Fruit fly (Drosophila melanogaster) whole organism, embryonic: ENCODE measurements around the gene cype.

ENCODE experiments used
- ATbp ChIP-seq: fragments of 200-800 bp; sonication (Bioruptor generic); optimal IDR thresholded peaks from 2 replicates; lab custom pipeline; 2017; ENCODE audit warnings: missing biosample characterization, mild to moderate bottlenecking, missing genetic modification characterization, missing genetic modification reagents
- Blimp-1 ChIP-seq: fragments of 200-800 bp; sonication (Bioruptor generic); optimal IDR thresholded peaks from 3 replicates; lab custom pipeline; 2018; ENCODE audit warnings: missing biosample characterization, missing genetic modification characterization, mild to moderate bottlenecking, moderate library complexity, missing genetic modification reagents
- CG10959 ChIP-seq: fragments of 200-800 bp; sonication (Bioruptor generic); IDR thresholded peaks from 2 replicates; pipeline ENCODE4 v1.3.6; 2022; ENCODE audit warnings: missing biosample characterization, missing genetic modification characterization
- CG14860 ChIP-seq: fragments of 200-800 bp; sonication (Bioruptor generic); IDR thresholded peaks from 3 replicates; pipeline ENCODE4 v1.3.6; 2022; ENCODE audit warnings: missing biosample characterization, missing genetic modification characterization; ENCODE audit not compliant: partially characterized antibody
- CG18476 ChIP-seq: fragments of 200-800 bp; sonication (Bioruptor generic); optimal IDR thresholded peaks from 2 replicates; lab custom pipeline; 2016; ENCODE audit warnings: missing biosample characterization, mild to moderate bottlenecking, missing genetic modification characterization
- CG18619 ChIP-seq: fragments of 200-800 bp; sonication (Bioruptor generic); optimal IDR thresholded peaks from 3 replicates; lab custom pipeline; 2017; ENCODE audit warnings: missing biosample characterization, mild to moderate bottlenecking, missing genetic modification characterization
- CG2889 ChIP-seq: fragments of 200-800 bp; sonication (Bioruptor generic); IDR thresholded peaks from 3 replicates; pipeline ENCODE4 v1.3.6; 2022; ENCODE audit warnings: missing biosample characterization, missing genetic modification characterization
- CG5180 ChIP-seq: fragments of 200-800 bp; sonication (Bioruptor generic); optimal IDR thresholded peaks from 3 replicates; lab custom pipeline; 2017; ENCODE audit warnings: missing biosample characterization, missing genetic modification characterization, mild to moderate bottlenecking, moderate library complexity, missing genetic modification reagents
- CG6175 ChIP-seq: fragments of 200-800 bp; sonication (Bioruptor generic); IDR thresholded peaks from 3 replicates; pipeline ENCODE4 v1.3.6; 2022; ENCODE audit warnings: missing biosample characterization, missing genetic modification characterization
- CG7357 ChIP-seq: fragments of 200-800 bp; sonication (Bioruptor generic); IDR thresholded peaks from 3 replicates; pipeline ENCODE4 v1.3.6; 2022; ENCODE audit warnings: missing biosample characterization, missing genetic modification characterization
- CG7372 ChIP-seq: fragments of 200-800 bp; sonication (Bioruptor generic); IDR thresholded peaks from 2 replicates; pipeline ENCODE4 v1.3.6; 2022; ENCODE audit warnings: missing biosample characterization, missing genetic modification characterization
- CG8089 ChIP-seq: fragments of 200-800 bp; sonication (Bioruptor generic); optimal IDR thresholded peaks from 3 replicates; lab custom pipeline; 2016; ENCODE audit warnings: missing biosample characterization, missing genetic modification characterization
- CG8359 ChIP-seq: fragments of 200-800 bp; sonication (Bioruptor generic); optimal IDR thresholded peaks from 2 replicates; lab custom pipeline; 2017; ENCODE audit warnings: missing biosample characterization, mild to moderate bottlenecking, missing genetic modification characterization, borderline replicate concordance
- CG8388 ChIP-seq: fragments of 200-800 bp; sonication (Bioruptor generic); optimal IDR thresholded peaks from 2 replicates; lab custom pipeline; 2019; ENCODE audit warnings: missing biosample characterization, mild to moderate bottlenecking, missing genetic modification characterization, moderate library complexity
- CG8478 ChIP-seq: fragments of >200 bp; optimal IDR thresholded peaks from 2 replicates; lab custom pipeline; 2018
- CoRest ChIP-seq: fragments of 200-800 bp; sonication (Bioruptor generic); optimal IDR thresholded peaks from 3 replicates; lab custom pipeline; 2018; ENCODE audit warnings: missing biosample characterization, mild to moderate bottlenecking, missing genetic modification characterization, moderate library complexity
- Dip3 ChIP-seq: fragments of 200-800 bp; sonication (Bioruptor generic); optimal IDR thresholded peaks from 3 replicates; lab custom pipeline; 2016; ENCODE audit warnings: missing biosample characterization, missing genetic modification characterization
- HLH3B ChIP-seq: fragments of 200-800 bp; sonication (Bioruptor generic); IDR thresholded peaks from 2 replicates; pipeline ENCODE4 v1.3.6; 2022; ENCODE audit warnings: missing biosample characterization, missing genetic modification characterization
- Hr78 ChIP-seq, 2 experiments: fragments of 200-800 bp in 1 of 2; fragments of >200 bp in 1 of 2; sonication (Bioruptor generic) in 1 of 2; optimal IDR thresholded peaks; 2 replicates each; lab custom pipeline; 2017 to 2019; ENCODE audit warnings: missing biosample characterization in 2 of 2, missing genetic modification characterization in 2 of 2, mild to moderate bottlenecking in 1 of 2, moderate library complexity in 1 of 2
- Med ChIP-seq: fragments of 200-800 bp; sonication (Bioruptor generic); peaks from one replicate; lab custom pipeline; 2016; ENCODE audit warnings: missing biosample characterization, missing genetic modification characterization, mild to moderate bottlenecking, inconsistent platforms, moderate library complexity
- Pdp1 ChIP-seq, 2 experiments: fragments of 200-800 bp; sonication (Bioruptor generic); optimal IDR thresholded peaks; 3 replicates each; lab custom pipeline; 2016; ENCODE audit warnings: missing biosample characterization in 2 of 2, missing genetic modification characterization in 2 of 2, mild to moderate bottlenecking in 1 of 2, moderate library complexity in 1 of 2
- Side ChIP-seq: fragments of 200-800 bp; sonication (Bioruptor generic); optimal IDR thresholded peaks from 2 replicates; lab custom pipeline; 2016; ENCODE audit warnings: missing biosample characterization, missing genetic modification characterization
- Six4 ChIP-seq: fragments of 200-800 bp; sonication (Bioruptor generic); optimal IDR thresholded peaks from 2 replicates; lab custom pipeline; 2016; ENCODE audit warnings: missing biosample characterization, missing genetic modification characterization
- YL-1 ChIP-seq: fragments of 200-800 bp; sonication (Bioruptor generic); optimal IDR thresholded peaks from 3 replicates; lab custom pipeline; 2017; ENCODE audit warnings: missing biosample characterization, mild to moderate bottlenecking, missing genetic modification characterization
- br ChIP-seq: fragments of >200 bp; optimal IDR thresholded peaks from 2 replicates; lab custom pipeline; 2017
- cg ChIP-seq: fragments of 200-800 bp; sonication (Bioruptor generic); optimal IDR thresholded peaks from 3 replicates; lab custom pipeline; 2019; ENCODE audit warnings: missing biosample characterization, mild to moderate bottlenecking, missing genetic modification characterization, moderate library complexity
- corto ChIP-seq: fragments of 200-800 bp; sonication (Bioruptor generic); optimal IDR thresholded peaks from 2 replicates; lab custom pipeline; 2016; ENCODE audit warnings: missing biosample characterization, mild to moderate bottlenecking, missing genetic modification characterization, moderate library complexity
- fd64A ChIP-seq: fragments of 200-800 bp; sonication (Bioruptor generic); optimal IDR thresholded peaks from 3 replicates; lab custom pipeline; 2018; ENCODE audit warnings: missing biosample characterization, mild to moderate bottlenecking, missing genetic modification characterization
- hb ChIP-seq: fragments of 200-800 bp; sonication (Bioruptor generic); IDR thresholded peaks from 3 replicates; pipeline ENCODE4 v1.3.6; 2022; ENCODE audit warnings: missing biosample characterization, missing genetic modification characterization; ENCODE audit not compliant: partially characterized antibody
- hkb ChIP-seq, 2 experiments: fragments of 200-800 bp in 1 of 2; fragments of >200 bp in 1 of 2; sonication (Bioruptor generic) in 1 of 2; IDR thresholded peaks in 1 of 2; optimal IDR thresholded peaks in 1 of 2; 2 replicates each; pipeline versions ENCODE4 v1.3.6 to Lab custom; 2017 to 2022; ENCODE audit warnings: missing biosample characterization in 1 of 2, missing genetic modification characterization in 1 of 2
- lbe ChIP-seq: fragments of 200-800 bp; sonication (Bioruptor generic); optimal IDR thresholded peaks from 2 replicates; lab custom pipeline; 2016; ENCODE audit warnings: missing biosample characterization, mild to moderate bottlenecking, missing genetic modification characterization
- nom ChIP-seq: fragments of 200-800 bp; sonication (Bioruptor generic); optimal IDR thresholded peaks from 2 replicates; lab custom pipeline; 2017; ENCODE audit warnings: missing biosample characterization, missing genetic modification characterization, mild to moderate bottlenecking, moderate library complexity, missing genetic modification reagents
- onecut ChIP-seq: fragments of 200-800 bp; sonication (Bioruptor generic); IDR thresholded peaks from 2 replicates; pipeline ENCODE4 v1.3.6; 2022; ENCODE audit warnings: missing biosample characterization, missing genetic modification characterization
- repo ChIP-seq: fragments of 200-800 bp; sonication (Bioruptor generic); optimal IDR thresholded peaks from 2 replicates; lab custom pipeline; 2016; ENCODE audit warnings: missing biosample characterization, missing genetic modification characterization
- sens ChIP-seq: fragments of 200-800 bp; sonication (Bioruptor generic); peaks from one replicate; lab custom pipeline; 2016; ENCODE audit warnings: missing biosample characterization, missing genetic modification characterization
- sima ChIP-seq: fragments of 200-800 bp; sonication (Bioruptor generic); optimal IDR thresholded peaks from 2 replicates; lab custom pipeline; 2016; ENCODE audit warnings: missing biosample characterization, missing genetic modification characterization
- tio ChIP-seq: fragments of 200-800 bp; sonication (Bioruptor generic); optimal IDR thresholded peaks from 2 replicates; lab custom pipeline; 2017; ENCODE audit warnings: missing biosample characterization, missing genetic modification characterization, inconsistent platforms

cype gene

dm6 chr2L:5292977-5293513 is 34.0 kb upstream of the cype start (continued):
- TF ChIP-seq ATbp (GFP tag; lab: Kevin White, UChicago) (peak; percentile 71), Dip3 (GFP tag; lab: Kevin White, UChicago) (no peak), CG8388 (GFP tag; lab: Kevin White, UChicago) (peak; percentile 85)

dm6 chr2L:5294392-5295244 is 32.4 kb upstream of the cype start:
- TF ChIP-seq HLH3B (GFP tag; lab: Robert Waterston, UW): no peak
- TF ChIP-seq repo (GFP tag; lab: Kevin White, UChicago): no peak
- TF ChIP-seq fd64A: no peak
- TF ChIP-seq YL-1: no peak
- TF ChIP-seq sima: no peak
- TF ChIP-seq nom: peak; percentile 76
- peak; percentile 21 for TF ChIP-seq hkb (optimal IDR thresholded peaks at IDR 0.05; lab: Kevin White, UChicago)
- no peak for TF ChIP-seq hkb (GFP tag; IDR thresholded peaks at IDR 0.05; lab: Robert Waterston, UW)
- peak; percentile 8 for TF ChIP-seq Blimp-1 (GFP tag; lab: Kevin White, UChicago)
- TF ChIP-seq CG2889: no peak
- no peak for TF ChIP-seq CoRest (tag; lab: Kevin White, UChicago)
- no peak for TF ChIP-seq CG7357 (GFP tag; lab: Robert Waterston, UW)
- no peak for TF ChIP-seq CG8089
- peak; percentile 26 for TF ChIP-seq corto (GFP tag; lab: Kevin White, UChicago)
- peak; percentile 10 for TF ChIP-seq cg (GFP tag; lab: Kevin White, UChicago)
- TF ChIP-seq onecut (GFP tag; lab: Robert Waterston, UW): no peak
- no peak for TF ChIP-seq CG6175 (GFP tag; lab: Robert Waterston, UW)
- TF ChIP-seq Hr78 (GFP tag; optimal IDR thresholded peaks at IDR 0.05; lab: Kevin White, UChicago): peak in 1 of 2 experiments; percentile 48

dm6 chr2L:5295245-5295572 is 31.8 kb upstream of the cype start:
- peak; percentile 39 for TF ChIP-seq CG5180 (GFP tag; lab: Kevin White, UChicago)
- TF ChIP-seq Side (GFP tag; lab: Kevin White, UChicago): no peak
- TF ChIP-seq lbe (GFP tag; lab: Kevin White, UChicago): peak; percentile 59
- peak; percentile 2 for TF ChIP-seq Med (GFP tag; lab: Kevin White, UChicago)
- TF ChIP-seq br: no peak
- no peak for TF ChIP-seq CG14860 (GFP tag; lab: Robert Waterston, UW)
- peak; percentile 54 for TF ChIP-seq CG18476 (GFP tag; lab: Kevin White, UChicago)
- TF ChIP-seq CG8478: no peak
- TF ChIP-seq CG2889: no peak
- TF ChIP-seq tio (GFP tag; lab: Kevin White, UChicago): no peak
- peak; percentile 26 for TF ChIP-seq CG8359 (GFP tag; lab: Kevin White, UChicago)
- TF ChIP-seq Pdp1 (GFP tag; optimal IDR thresholded peaks at IDR 0.05; lab: Kevin White, UChicago): peak in 1 of 2 experiments; percentile 94
- TF ChIP-seq Six4: no peak
- TF ChIP-seq CG18619 (GFP tag; lab: Kevin White, UChicago): no peak
- peak; percentile 37 for TF ChIP-seq sens (GFP tag; lab: Kevin White, UChicago)
- peak; percentile 72 for TF ChIP-seq CG7372 (GFP tag; lab: Robert Waterston, UW)
- TF ChIP-seq hb (GFP tag; lab: Robert Waterston, UW): no peak
- TF ChIP-seq CG10959 (GFP tag; lab: Robert Waterston, UW): no peak
